Fruit fly (Drosophila melanogaster) whole organism, prepupa: ENCODE measurements around the gene CG13064.
A peak's percentile ranks its signal among the peaks of the same experiment; 100 is the strongest.

Experiments used
- Blimp-1 ChIP-seq: fragments of 200-800 bp; sonication (Bioruptor generic); optimal IDR thresholded peaks from 3 replicates; lab custom pipeline; 2017; ENCODE audit warnings: missing biosample characterization, missing genetic modification characterization, mild to moderate bottlenecking, moderate library complexity, missing genetic modification reagents
- CG10631 ChIP-seq: fragments of 200-800 bp; sonication (Bioruptor generic); optimal IDR thresholded peaks from 2 replicates; lab custom pipeline; 2016; ENCODE audit warnings: missing biosample characterization, missing genetic modification characterization
- CG10669 ChIP-seq: fragments of 200-800 bp; sonication (Bioruptor generic); optimal IDR thresholded peaks from 3 replicates; lab custom pipeline; 2018; ENCODE audit warnings: missing biosample characterization, mild to moderate bottlenecking, missing genetic modification characterization, moderate library complexity
- CG11294 ChIP-seq: fragments of 200-800 bp; sonication (Bioruptor generic); IDR thresholded peaks from 2 replicates; pipeline ENCODE4 v1.3.6; 2022; ENCODE audit warnings: missing biosample characterization, missing genetic modification characterization
- CG11762 ChIP-seq: fragments of 200-800 bp; sonication (Bioruptor generic); optimal IDR thresholded peaks from 3 replicates; lab custom pipeline; 2016; ENCODE audit warnings: missing biosample characterization, missing genetic modification characterization; ENCODE audit not compliant: insufficient read depth
- CG11902 ChIP-seq: fragments of 200-800 bp; sonication (Bioruptor generic); optimal IDR thresholded peaks from 3 replicates; lab custom pipeline; 2016; ENCODE audit warnings: missing biosample characterization, missing genetic modification characterization
- CG16779 ChIP-seq: fragments of 200-800 bp; sonication (Bioruptor generic); optimal IDR thresholded peaks from 3 replicates; lab custom pipeline; 2017; ENCODE audit warnings: missing biosample characterization, mild to moderate bottlenecking, missing genetic modification characterization
- CG31627 ChIP-seq: fragments of 200-800 bp; sonication (Bioruptor generic); optimal IDR thresholded peaks from 3 replicates; lab custom pipeline; 2016; ENCODE audit warnings: missing biosample characterization, missing genetic modification characterization
- CG32006 ChIP-seq: fragments of 200-800 bp; sonication (Bioruptor generic); optimal IDR thresholded peaks from 3 replicates; lab custom pipeline; 2017; ENCODE audit warnings: missing biosample characterization, mild to moderate bottlenecking, missing genetic modification characterization
- CG34406 ChIP-seq: fragments of 200-800 bp; sonication (Bioruptor generic); optimal IDR thresholded peaks from 3 replicates; lab custom pipeline; 2016; ENCODE audit warnings: missing biosample characterization, missing genetic modification characterization
- CG3919 ChIP-seq: fragments of 200-800 bp; sonication (Bioruptor generic); optimal IDR thresholded peaks from 3 replicates; lab custom pipeline; 2016; ENCODE audit warnings: missing biosample characterization, missing genetic modification characterization
- CG6163 ChIP-seq: fragments of 200-800 bp; sonication (Bioruptor generic); IDR thresholded peaks from 3 replicates; pipeline ENCODE4 v1.3.6; 2022; ENCODE audit warnings: missing biosample characterization, missing genetic modification characterization
- CG6276 ChIP-seq: fragments of 200-800 bp; sonication (Bioruptor generic); optimal IDR thresholded peaks from 2 replicates; lab custom pipeline; 2017; ENCODE audit warnings: missing biosample characterization, mild to moderate bottlenecking, missing genetic modification characterization
- CG6792 ChIP-seq: fragments of 200-800 bp; sonication (Bioruptor generic); optimal IDR thresholded peaks from 3 replicates; lab custom pipeline; 2016; ENCODE audit warnings: missing biosample characterization, missing genetic modification characterization
- CG6808 ChIP-seq: fragments of 200-800 bp; sonication (Bioruptor generic); optimal IDR thresholded peaks from 3 replicates; lab custom pipeline; 2017; ENCODE audit warnings: missing biosample characterization, missing genetic modification characterization, mild to moderate bottlenecking, moderate library complexity, missing genetic modification reagents
- CG6854 ChIP-seq: fragments of 200-800 bp; sonication (Bioruptor generic); optimal IDR thresholded peaks from 2 replicates; lab custom pipeline; 2017; ENCODE audit warnings: missing biosample characterization, mild to moderate bottlenecking, missing genetic modification characterization
- CG7368 ChIP-seq: fragments of 200-800 bp; sonication (Bioruptor generic); optimal IDR thresholded peaks from 3 replicates; lab custom pipeline; 2016; ENCODE audit warnings: missing biosample characterization, missing genetic modification characterization
- CG8119 ChIP-seq: fragments of 200-800 bp; sonication (Bioruptor generic); IDR thresholded peaks from 3 replicates; pipeline ENCODE4 v1.3.6; 2022; ENCODE audit warnings: missing biosample characterization, missing genetic modification characterization
- CG8319 ChIP-seq: fragments of 200-800 bp; sonication (Bioruptor generic); optimal IDR thresholded peaks from 3 replicates; lab custom pipeline; 2016; ENCODE audit warnings: missing biosample characterization, missing genetic modification characterization
- CG9139 ChIP-seq: fragments of 200-800 bp; sonication (Bioruptor generic); optimal IDR thresholded peaks from 3 replicates; lab custom pipeline; 2017; ENCODE audit warnings: missing biosample characterization, mild to moderate bottlenecking, missing genetic modification characterization
- Eip75B ChIP-seq: fragments of 200-800 bp; sonication (Bioruptor generic); optimal IDR thresholded peaks from 3 replicates; lab custom pipeline; 2016; ENCODE audit warnings: missing biosample characterization, missing genetic modification characterization
- Eip78C ChIP-seq: fragments of 200-800 bp; sonication (Bioruptor generic); peaks from one replicate; lab custom pipeline; 2016; ENCODE audit warnings: missing biosample characterization, missing genetic modification characterization
- Eip93F ChIP-seq: fragments of 200-800 bp; sonication (Bioruptor generic); optimal IDR thresholded peaks from 2 replicates; lab custom pipeline; 2016; ENCODE audit warnings: missing biosample characterization, mild to moderate bottlenecking, missing genetic modification characterization
- Ets21C ChIP-seq: fragments of 200-800 bp; sonication (Bioruptor generic); optimal IDR thresholded peaks from 3 replicates; lab custom pipeline; 2016; ENCODE audit warnings: missing biosample characterization, missing genetic modification characterization
- Ets96B ChIP-seq: fragments of 200-800 bp; optimal IDR thresholded peaks from 2 replicates; lab custom pipeline; 2019; ENCODE audit warnings: missing biosample characterization, mild to moderate bottlenecking, missing genetic modification characterization, moderate library complexity
- Hr38 ChIP-seq: sonication (Bioruptor generic); optimal IDR thresholded peaks from 2 replicates; lab custom pipeline; 2016; ENCODE audit warnings: missing biosample characterization, missing genetic modification characterization
- Hr39 ChIP-seq: fragments of 200-800 bp; sonication (Bioruptor generic); optimal IDR thresholded peaks from 2 replicates; lab custom pipeline; 2016; ENCODE audit warnings: missing biosample characterization, missing genetic modification characterization
- Hr4 ChIP-seq: fragments of 200-800 bp; sonication (Bioruptor generic); optimal IDR thresholded peaks from 3 replicates; lab custom pipeline; 2016; ENCODE audit warnings: missing biosample characterization, missing genetic modification characterization
- Lpt ChIP-seq: fragments of 200-800 bp; sonication (Bioruptor generic); optimal IDR thresholded peaks from 3 replicates; lab custom pipeline; 2016; ENCODE audit warnings: missing biosample characterization, missing genetic modification characterization
- Met ChIP-seq: fragments of 200-800 bp; sonication (Bioruptor generic); optimal IDR thresholded peaks from 3 replicates; lab custom pipeline; 2016; ENCODE audit warnings: missing biosample characterization, missing genetic modification characterization
- OdsH ChIP-seq: fragments of 200-800 bp; sonication (Bioruptor generic); optimal IDR thresholded peaks from 3 replicates; lab custom pipeline; 2016; ENCODE audit warnings: missing biosample characterization, missing genetic modification characterization
- Smox ChIP-seq: fragments of 200-800 bp; sonication (Bioruptor generic); optimal IDR thresholded peaks from 3 replicates; lab custom pipeline; 2016; ENCODE audit warnings: missing biosample characterization, missing genetic modification characterization
- Sox102F ChIP-seq: fragments of 200-800 bp; sonication (Bioruptor generic); optimal IDR thresholded peaks from 2 replicates; lab custom pipeline; 2016; ENCODE audit warnings: missing biosample characterization, mild to moderate bottlenecking, missing genetic modification characterization
- Sox14 ChIP-seq: fragments of 200-800 bp; sonication (Bioruptor generic); optimal IDR thresholded peaks from 3 replicates; lab custom pipeline; 2016; ENCODE audit warnings: missing biosample characterization, missing genetic modification characterization
- Sox15 ChIP-seq: fragments of 200-800 bp; sonication (Bioruptor generic); optimal IDR thresholded peaks from 3 replicates; lab custom pipeline; 2016; ENCODE audit warnings: missing biosample characterization, missing genetic modification characterization
- achi ChIP-seq: fragments of 200-800 bp; sonication (Bioruptor generic); optimal IDR thresholded peaks from 3 replicates; lab custom pipeline; 2016; ENCODE audit warnings: missing biosample characterization, missing genetic modification characterization
- acj6 ChIP-seq: fragments of 200-800 bp; sonication (Bioruptor generic); optimal IDR thresholded peaks from 3 replicates; lab custom pipeline; 2016; ENCODE audit warnings: missing biosample characterization, missing genetic modification characterization
- cyc ChIP-seq: fragments of 200-800 bp; sonication (Bioruptor generic); optimal IDR thresholded peaks from 3 replicates; lab custom pipeline; 2016; ENCODE audit warnings: missing biosample characterization, missing genetic modification characterization
- dsx ChIP-seq: fragments of 200-800 bp; optimal IDR thresholded peaks from 3 replicates; lab custom pipeline; 2019; ENCODE audit warnings: missing biosample characterization, mild to moderate bottlenecking, missing genetic modification characterization, moderate library complexity; ENCODE audit not compliant: poor library complexity, severe bottlenecking
- eg ChIP-seq: fragments of 200-800 bp; sonication (Bioruptor generic); IDR thresholded peaks from 3 replicates; pipeline ENCODE4 v1.3.6; 2022; ENCODE audit warnings: missing biosample characterization, missing genetic modification characterization
- esn ChIP-seq: fragments of 200-800 bp; sonication (Bioruptor generic); optimal IDR thresholded peaks from 2 replicates; lab custom pipeline; 2016; ENCODE audit warnings: missing biosample characterization, mild to moderate bottlenecking, missing genetic modification characterization, moderate library complexity
- fkh ChIP-seq: fragments of 200-800 bp; sonication (Bioruptor generic); optimal IDR thresholded peaks from 3 replicates; lab custom pipeline; 2017; ENCODE audit warnings: missing biosample characterization, mild to moderate bottlenecking, missing genetic modification characterization, moderate library complexity
- lz ChIP-seq: fragments of 200-800 bp; sonication (Bioruptor generic); optimal IDR thresholded peaks from 3 replicates; lab custom pipeline; 2016; ENCODE audit warnings: missing biosample characterization, missing genetic modification characterization
- net ChIP-seq: fragments of 200-800 bp; sonication (Bioruptor generic); optimal IDR thresholded peaks from 3 replicates; lab custom pipeline; 2016; ENCODE audit warnings: missing biosample characterization, missing genetic modification characterization
- salr ChIP-seq, 2 experiments: fragments of 200-800 bp; sonication (Bioruptor generic); optimal IDR thresholded peaks; 3 replicates each; lab custom pipeline; 2016 to 2018; ENCODE audit warnings: missing biosample characterization in 2 of 2, missing genetic modification characterization in 2 of 2, mild to moderate bottlenecking in 1 of 2
- spab ChIP-seq: fragments of 200-800 bp; sonication (Bioruptor generic); optimal IDR thresholded peaks from 2 replicates; lab custom pipeline; 2017; ENCODE audit warnings: missing biosample characterization, mild to moderate bottlenecking, missing genetic modification characterization, missing genetic modification reagents
- ss ChIP-seq, 2 experiments: fragments of 200-800 bp; sonication (Bioruptor generic); optimal IDR thresholded peaks; 2 replicates in 1 of 2; 3 replicates in 1 of 2; lab custom pipeline; 2017 to 2018; ENCODE audit warnings: mild to moderate bottlenecking in 2 of 2, missing biosample characterization in 2 of 2, missing genetic modification characterization in 2 of 2, moderate library complexity in 1 of 2
- svp ChIP-seq: fragments of 200-800 bp; sonication (Bioruptor generic); peaks from one replicate; lab custom pipeline; 2016; ENCODE audit warnings: missing biosample characterization, missing genetic modification characterization
- vri ChIP-seq: fragments of 200-800 bp; sonication (Bioruptor generic); optimal IDR thresholded peaks from 3 replicates; lab custom pipeline; 2016; ENCODE audit warnings: missing biosample characterization, mild to moderate bottlenecking, missing genetic modification characterization

Gene CG13064

DNA sequence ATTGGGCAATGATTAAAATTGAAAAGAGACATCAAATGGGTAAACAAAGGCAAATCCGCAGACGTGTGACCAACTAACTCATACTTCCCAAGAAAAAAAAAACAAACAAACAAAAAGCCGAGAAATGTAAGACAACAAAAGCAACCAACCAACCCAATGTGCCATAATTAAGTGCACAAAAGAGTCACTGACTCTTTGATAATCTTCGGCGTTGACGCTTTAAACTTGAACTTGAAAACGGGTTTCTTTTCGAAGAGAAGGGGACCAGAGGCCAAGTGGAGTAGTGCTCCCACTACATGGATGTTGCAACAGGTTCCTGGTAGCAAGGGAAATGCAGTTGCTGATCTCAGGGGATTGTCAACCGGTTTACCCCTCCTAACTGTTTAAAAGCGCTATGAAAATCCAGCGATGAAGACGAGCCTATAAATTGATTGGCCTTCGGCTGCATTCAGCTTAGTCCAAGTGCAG is at the start of gene CG13064:
Gene CG13064, plus strand, starts transcription at position 418 of the 468 bp plus-strand sequence.
- TF ChIP-seq Lpt (GFP tag; lab: Kevin White, UChicago) (peak; percentile 8), vri (no peak), Eip75B (peak; percentile 47), ss (GFP tag; optimal IDR thresholded peaks at IDR 0.05; lab: Kevin White, UChicago) (peak in 1 of 2 experiments; percentile 63), Blimp-1 (GFP tag; lab: Kevin White, UChicago) (no peak), CG11902 (no peak), svp (no peak), CG6792 (GFP tag; lab: Kevin White, UChicago) (no peak), CG31627 (no peak), CG6276 (GFP tag; lab: Kevin White, UChicago) (no peak), dsx (GFP tag; lab: Kevin White, UChicago) (peak; percentile 55), Eip78C (GFP tag; lab: Kevin White, UChicago) (peak; percentile 53), Sox102F (peak; percentile 19), Eip93F (GFP tag; lab: Kevin White, UChicago) (no peak)

DNA sequence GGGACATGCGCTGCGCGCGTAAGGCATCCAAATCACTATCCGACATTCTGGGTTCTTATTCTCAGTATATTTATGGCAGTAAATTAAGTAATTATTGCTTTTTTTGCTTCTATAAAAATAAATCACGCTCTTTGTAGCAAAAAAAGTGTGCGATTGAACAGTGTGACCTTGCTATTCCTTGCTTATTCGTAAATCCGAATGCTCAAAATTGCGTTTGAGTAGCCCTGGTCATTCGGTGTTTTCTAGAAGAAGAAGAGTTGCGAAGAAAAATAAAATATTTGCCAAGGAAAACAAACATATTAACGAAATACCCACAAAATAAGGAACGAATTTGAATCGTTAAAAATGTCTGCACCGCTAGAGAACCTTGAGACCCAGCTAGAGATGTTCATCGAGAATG is 48.3 kb upstream of the CG13064 start, which contains the start of the genes PDCD-5 and MED10:
Gene PDCD-5, minus strand, starts transcription at position 182 of the 400 bp plus-strand sequence.
Gene MED10, plus strand, starts transcription at position 228 of the 400 bp plus-strand sequence.
- peak; percentile 48 for TF ChIP-seq dsx (GFP tag; lab: Kevin White, UChicago)
- no peak for TF ChIP-seq CG11294 (GFP tag; lab: Robert Waterston, UW)
- TF ChIP-seq salr (GFP tag; optimal IDR thresholded peaks at IDR 0.05; lab: Kevin White, UChicago) = peak in 1 of 2 experiments; percentile 2
- peak; percentile 24 for TF ChIP-seq CG6808
- TF ChIP-seq CG8119 = no peak
- peak; percentile 11 to 26 for TF ChIP-seq ss (GFP tag; optimal IDR thresholded peaks at IDR 0.05; lab: Kevin White, UChicago)
- TF ChIP-seq CG6163 (GFP tag; lab: Robert Waterston, UW) = no peak
- TF ChIP-seq Hr4 (GFP tag; lab: Kevin White, UChicago) = no peak
- no peak for TF ChIP-seq net (GFP tag; lab: Kevin White, UChicago)
- no peak for TF ChIP-seq CG8319
- TF ChIP-seq Blimp-1 (GFP tag; lab: Kevin White, UChicago) = no peak
- no peak for TF ChIP-seq lz (GFP tag; lab: Kevin White, UChicago)
- no peak for TF ChIP-seq Smox (GFP tag; lab: Kevin White, UChicago)
- TF ChIP-seq Met (GFP tag; lab: Kevin White, UChicago) = no peak
- no peak for TF ChIP-seq acj6
- TF ChIP-seq Sox102F = no peak
- TF ChIP-seq Ets96B = peak; percentile 17
- peak; percentile 85 for TF ChIP-seq svp
- no peak for TF ChIP-seq vri
- TF ChIP-seq CG34406 (GFP tag; lab: Kevin White, UChicago) = no peak
- TF ChIP-seq CG11762 (GFP tag; lab: Kevin White, UChicago) = no peak
- TF ChIP-seq cyc (GFP tag; lab: Kevin White, UChicago) = no peak
- no peak for TF ChIP-seq Hr39 (GFP tag; lab: Kevin White, UChicago)
- no peak for TF ChIP-seq Lpt (GFP tag; lab: Kevin White, UChicago)
- no peak for TF ChIP-seq eg
- TF ChIP-seq Sox15 (GFP tag; lab: Kevin White, UChicago) = no peak
- TF ChIP-seq Ets21C (GFP tag; lab: Kevin White, UChicago) = no peak
- TF ChIP-seq CG32006 = no peak
- TF ChIP-seq CG9139 (GFP tag; lab: Kevin White, UChicago) = no peak
- no peak for TF ChIP-seq Hr38
- peak; percentile 18 for TF ChIP-seq esn (GFP tag; lab: Kevin White, UChicago)
- TF ChIP-seq CG3919 (GFP tag; lab: Kevin White, UChicago) = no peak
- no peak for TF ChIP-seq spab (GFP tag; lab: Kevin White, UChicago)
- TF ChIP-seq Eip75B = peak; percentile 7
- TF ChIP-seq fkh (GFP tag; lab: Kevin White, UChicago) = peak; percentile 88
- no peak for TF ChIP-seq OdsH (GFP tag; lab: Kevin White, UChicago)
- peak; percentile 11 for TF ChIP-seq CG10669 (GFP tag; lab: Kevin White, UChicago)
- TF ChIP-seq Eip93F (GFP tag; lab: Kevin White, UChicago) = no peak
- no peak for TF ChIP-seq CG16779
- TF ChIP-seq CG6792 (GFP tag; lab: Kevin White, UChicago) = no peak
- no peak for TF ChIP-seq CG10631 (GFP tag; lab: Kevin White, UChicago)
- peak; percentile 77 for TF ChIP-seq Sox14
- no peak for TF ChIP-seq CG7368 (GFP tag; lab: Kevin White, UChicago)
- no peak for TF ChIP-seq achi (GFP tag; lab: Kevin White, UChicago)
- TF ChIP-seq CG6276 (GFP tag; lab: Kevin White, UChicago) = no peak
- no peak for TF ChIP-seq CG6854 (GFP tag; lab: Kevin White, UChicago)
